Worm (Caenorhabditis elegans) whole organism, L4 larva: Measurements from ENCODE around the gene srbc-12.

Experiments used
- F10B5.3 ChIP-seq: sonication (generic microtip); optimal IDR thresholded peaks from 2 replicates; lab custom pipeline; 2016; ENCODE audit warnings: mild to moderate bottlenecking, missing genetic modification characterization, missing compliant biosample characterization
- F44E2.7 ChIP-seq: fragments of 200-800 bp; sonication (Bioruptor generic); IDR thresholded peaks from 2 replicates; pipeline ENCODE4 v2.1.2; 2022; ENCODE audit warnings: missing genetic modification characterization, missing compliant biosample characterization
- F49E8.2 ChIP-seq: sonication (generic microtip); optimal IDR thresholded peaks from 2 replicates; lab custom pipeline; 2016; ENCODE audit warnings: missing compliant biosample characterization, mild to moderate bottlenecking, missing genetic modification characterization, borderline replicate concordance
- T20F7.1 ChIP-seq: fragments of 200-800 bp; sonication (Bioruptor generic); optimal IDR thresholded peaks from 2 replicates; lab custom pipeline; 2018; ENCODE audit warnings: mild to moderate bottlenecking, missing genetic modification characterization, missing compliant biosample characterization
- Y105C5A.15 ChIP-seq: fragments of 200-800 bp; sonication (Bioruptor generic); IDR thresholded peaks from 2 replicates; pipeline ENCODE4 v1.3.6; 2022; ENCODE audit warnings: missing genetic modification characterization, missing compliant biosample characterization
- Y48G9A.11 ChIP-seq: fragments of 200-800 bp; sonication (Bioruptor generic); IDR thresholded peaks from 2 replicates; pipeline ENCODE4 v1.3.6; 2022; ENCODE audit warnings: missing genetic modification reagents, missing genetic modification characterization, missing compliant biosample characterization
- Y5F2A.4 ChIP-seq: fragments of 200-800 bp; sonication (Bioruptor generic); optimal IDR thresholded peaks from 2 replicates; lab custom pipeline; 2018; ENCODE audit warnings: mild to moderate bottlenecking, missing genetic modification characterization, missing compliant biosample characterization
- Y75B8A.6 ChIP-seq: fragments of 200-800 bp; sonication (Bioruptor generic); IDR thresholded peaks from 2 replicates; pipeline ENCODE4 v1.3.6; 2022; ENCODE audit warnings: missing genetic modification reagents, missing genetic modification characterization, missing compliant biosample characterization
- ceh-82 ChIP-seq: sonication (generic microtip); optimal IDR thresholded peaks from 2 replicates; lab custom pipeline; 2017; ENCODE audit warnings: missing biosample characterization, missing genetic modification characterization
- cey-2 ChIP-seq: sonication (generic microtip); optimal IDR thresholded peaks from 3 replicates; lab custom pipeline; 2017; ENCODE audit warnings: missing genetic modification characterization, mild to moderate bottlenecking, missing compliant biosample characterization, antibody characterized with exemption, borderline replicate concordance; ENCODE audit not compliant: insufficient read depth
- daf-8 ChIP-seq: fragments of 200-800 bp; sonication (Bioruptor generic); IDR thresholded peaks from 2 replicates; pipeline ENCODE4 v1.3.6; 2022; ENCODE audit warnings: missing genetic modification characterization, missing compliant biosample characterization
- dmd-6 ChIP-seq: fragments of 200-800 bp; sonication (Bioruptor generic); IDR thresholded peaks from 2 replicates; pipeline ENCODE4 v1.3.6; 2022; ENCODE audit warnings: missing genetic modification reagents, missing genetic modification characterization, missing compliant biosample characterization
- duxl-1 ChIP-seq: sonication (generic microtip); optimal IDR thresholded peaks from 2 replicates; lab custom pipeline; 2016; ENCODE audit warnings: mild to moderate bottlenecking, missing genetic modification characterization, moderate library complexity, missing compliant biosample characterization; ENCODE audit not compliant: poor library complexity
- egl-43 ChIP-seq: fragments of 200-800 bp; sonication (Bioruptor generic); IDR thresholded peaks from 2 replicates; pipeline ENCODE4 v1.3.6; 2022; ENCODE audit warnings: missing genetic modification reagents, missing genetic modification characterization, missing compliant biosample characterization
- fkh-10 ChIP-seq: fragments of 150-350 bp; optimal IDR thresholded peaks from 2 replicates; lab custom pipeline; 2014; ENCODE audit warnings: missing biosample characterization, missing genetic modification reagents, missing genetic modification characterization
- hif-1 ChIP-seq, 2 experiments: sonication (generic microtip); optimal IDR thresholded peaks; 2 replicates each; lab custom pipeline; 2016 to 2017; ENCODE audit warnings: missing compliant biosample characterization in 2 of 2, missing genetic modification characterization in 2 of 2, missing genetic modification reagents in 2 of 2, missing genotype in 2 of 2, mild to moderate bottlenecking in 1 of 2
- hlh-30 ChIP-seq: sonication (generic microtip); optimal IDR thresholded peaks from 2 replicates; lab custom pipeline; 2017; ENCODE audit warnings: antibody characterized with exemption, mild to moderate bottlenecking, missing genetic modification characterization, missing compliant biosample characterization; ENCODE audit not compliant: insufficient read depth
- lim-7 ChIP-seq: fragments of 200-800 bp; sonication (Bioruptor generic); IDR thresholded peaks from 2 replicates; pipeline ENCODE4 v1.3.6; 2022; ENCODE audit warnings: missing genetic modification characterization, missing compliant biosample characterization
- lin-1 ChIP-seq: fragments of 200-800 bp; sonication (Bioruptor generic); IDR thresholded peaks from 2 replicates; pipeline ENCODE4 v1.3.6; 2022; ENCODE audit warnings: missing genetic modification reagents, missing genetic modification characterization, missing compliant biosample characterization
- lin-15B ChIP-seq: fragments of 150-350 bp; sonication (generic microtip); optimal IDR thresholded peaks from 3 replicates; lab custom pipeline; 2014; ENCODE audit warnings: missing biosample characterization, missing genetic modification characterization
- lin-38 ChIP-seq: fragments of 200-800 bp; sonication (Bioruptor generic); IDR thresholded peaks from 2 replicates; pipeline ENCODE4 v1.3.6; 2022; ENCODE audit warnings: missing genetic modification reagents, missing genetic modification characterization, missing compliant biosample characterization
- lin-39 ChIP-seq: fragments of 150-350 bp; optimal IDR thresholded peaks from 2 replicates; lab custom pipeline; 2014; ENCODE audit warnings: missing biosample characterization, missing genetic modification reagents, missing genetic modification characterization
- mes-2 ChIP-seq: sonication (generic microtip); optimal IDR thresholded peaks from 2 replicates; lab custom pipeline; 2016; ENCODE audit warnings: missing genotype, mild to moderate bottlenecking, missing genetic modification characterization, missing compliant biosample characterization; ENCODE audit not compliant: poor library complexity, severe bottlenecking
- mxl-3 ChIP-seq: fragments of 200-800 bp; sonication (Bioruptor generic); optimal IDR thresholded peaks from 2 replicates; lab custom pipeline; 2018; ENCODE audit warnings: mild to moderate bottlenecking, missing genetic modification characterization, missing compliant biosample characterization
- nhr-102 ChIP-seq: sonication (generic microtip); optimal IDR thresholded peaks from 2 replicates; lab custom pipeline; 2016; ENCODE audit warnings: mild to moderate bottlenecking, missing genetic modification characterization, moderate library complexity, missing compliant biosample characterization
- nhr-111 ChIP-seq: fragments of 200-800 bp; sonication (Bioruptor generic); optimal IDR thresholded peaks from 2 replicates; lab custom pipeline; 2018; ENCODE audit warnings: mild to moderate bottlenecking, missing genetic modification characterization, missing compliant biosample characterization
- nhr-237 ChIP-seq: sonication (generic microtip); optimal IDR thresholded peaks from 2 replicates; lab custom pipeline; 2017; ENCODE audit warnings: missing biosample characterization, missing genetic modification characterization
- nhr-25 ChIP-seq: sonication (generic microtip); optimal IDR thresholded peaks from 2 replicates; lab custom pipeline; 2017; ENCODE audit warnings: missing genetic modification characterization, mild to moderate bottlenecking, missing compliant biosample characterization, antibody characterized with exemption, moderate library complexity, borderline replicate concordance; ENCODE audit not compliant: insufficient read depth
- nhr-48 ChIP-seq: sonication (generic microtip); optimal IDR thresholded peaks from 2 replicates; lab custom pipeline; 2016; ENCODE audit warnings: mild to moderate bottlenecking, missing genetic modification characterization, missing compliant biosample characterization
- pha-4 ChIP-seq, 2 experiments: fragments of 150-350 bp in 1 of 2; fragments of 200-800 bp in 1 of 2; sonication (Bioruptor generic) in 1 of 2; IDR thresholded peaks in 1 of 2; optimal IDR thresholded peaks in 1 of 2; 2 replicates each; pipeline versions ENCODE4 v1.3.6 to Lab custom; 2014 to 2022; ENCODE audit warnings: missing genetic modification characterization in 2 of 2, missing genetic modification reagents in 2 of 2, missing biosample characterization in 1 of 2, missing compliant biosample characterization in 1 of 2
- php-3 ChIP-seq: fragments of 200-800 bp; sonication (Bioruptor generic); IDR thresholded peaks from 2 replicates; pipeline ENCODE4 v1.3.6; 2022; ENCODE audit warnings: missing genetic modification reagents, missing genetic modification characterization, missing compliant biosample characterization
- saeg-2 ChIP-seq: fragments of 200-800 bp; sonication (Bioruptor generic); IDR thresholded peaks from 2 replicates; pipeline ENCODE4 v1.3.6; 2022; ENCODE audit warnings: missing genetic modification reagents, missing genetic modification characterization, missing compliant biosample characterization
- sdz-12 ChIP-seq: fragments of 200-800 bp; sonication (Bioruptor generic); optimal IDR thresholded peaks from 2 replicates; lab custom pipeline; 2018; ENCODE audit warnings: mild to moderate bottlenecking, missing genetic modification characterization, missing compliant biosample characterization
- skn-1 ChIP-seq: fragments of 150-350 bp; optimal IDR thresholded peaks from 2 replicates; lab custom pipeline; 2014; ENCODE audit warnings: missing biosample characterization, missing genetic modification characterization
- snpc-1.2 ChIP-seq: fragments of 200-800 bp; sonication (Bioruptor generic); IDR thresholded peaks from 2 replicates; pipeline ENCODE4 v1.3.6; 2022; ENCODE audit warnings: missing genetic modification reagents, missing genetic modification characterization, missing compliant biosample characterization
- snpc-4 ChIP-seq: fragments of 150-350 bp; optimal IDR thresholded peaks from 2 replicates; lab custom pipeline; 2014; ENCODE audit warnings: missing biosample characterization, missing genetic modification characterization
- tra-1 ChIP-seq: fragments of 200-800 bp; sonication (Bioruptor generic); IDR thresholded peaks from 2 replicates; pipeline ENCODE4 v1.3.6; 2022; ENCODE audit warnings: missing genetic modification reagents, missing genetic modification characterization, missing compliant biosample characterization
- vab-7 ChIP-seq: fragments of 200-800 bp; sonication (Bioruptor generic); IDR thresholded peaks from 2 replicates; pipeline ENCODE4 v1.3.6; 2022; ENCODE audit warnings: missing genetic modification reagents, missing genetic modification characterization, missing compliant biosample characterization
- zfp-3 ChIP-seq: fragments of 200-800 bp; sonication (Bioruptor generic); conservative IDR thresholded peaks from 2 replicates; pipeline ENCODE4 v1.3.6; 2022; ENCODE audit warnings: missing genetic modification reagents, missing genetic modification characterization, missing compliant biosample characterization
- zip-11 ChIP-seq: fragments of 200-800 bp; sonication (Bioruptor generic); IDR thresholded peaks from 2 replicates; pipeline ENCODE4 v1.3.6; 2022; ENCODE audit warnings: missing genetic modification characterization, missing compliant biosample characterization
- zip-2 ChIP-seq: fragments of 150-350 bp; optimal IDR thresholded peaks from 2 replicates; lab custom pipeline; 2014; ENCODE audit warnings: missing biosample characterization, missing genetic modification characterization

The srbc-12 gene

DNA sequence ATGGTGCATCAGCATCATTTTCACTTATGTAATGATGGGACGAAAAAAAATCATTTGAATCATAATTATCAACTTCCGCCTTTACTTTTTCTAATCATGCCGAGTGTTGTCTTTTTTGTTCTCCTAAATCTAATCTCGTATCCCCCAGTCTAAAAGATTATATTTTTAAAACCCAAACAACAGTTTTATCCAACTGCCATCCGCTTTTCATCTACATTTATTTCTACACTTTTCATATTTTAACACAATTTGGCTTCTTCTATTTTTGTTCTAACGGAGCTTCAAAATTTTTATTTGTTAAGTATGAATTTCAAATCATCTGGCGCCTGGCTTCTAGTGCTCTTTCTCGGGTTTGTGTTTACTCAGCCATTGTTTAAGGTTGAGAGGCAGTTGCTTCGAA lies 2.6 kb downstream of the srbc-12 start, which contains the start of gene K09C6.3:
K09C6.3 (plus strand) TSS at position 301 of the 400 bp plus-strand sequence.
- no peak for TF ChIP-seq Y5F2A.4
- no peak for TF ChIP-seq hlh-30
- no peak for TF ChIP-seq F10B5.3 (tag; lab: Kevin White, UChicago)
- no peak for TF ChIP-seq fkh-10 (GFP tag; lab: Kevin White, UChicago)
- no peak for TF ChIP-seq Y48G9A.11 (GFP tag; lab: Robert Waterston, UW)
- no peak for TF ChIP-seq nhr-48 (tag; lab: Kevin White, UChicago)
- TF ChIP-seq nhr-102 (tag; lab: Kevin White, UChicago) = no peak
- no peak for TF ChIP-seq lin-38 (GFP tag; lab: Robert Waterston, UW)
- TF ChIP-seq Y75B8A.6 = no peak
- no peak for TF ChIP-seq zip-2 (tag; lab: Kevin White, UChicago)
- no peak for TF ChIP-seq nhr-111 (GFP tag; lab: Kevin White, UChicago)
- no peak for TF ChIP-seq mes-2 (tag; lab: Kevin White, UChicago)
- no peak for TF ChIP-seq php-3 (GFP tag; lab: Robert Waterston, UW)
- TF ChIP-seq ceh-82 (tag; lab: Kevin White, UChicago) = no peak
- no peak for TF ChIP-seq mxl-3 (GFP tag; lab: Kevin White, UChicago)
- no peak for TF ChIP-seq tra-1 (GFP tag; lab: Robert Waterston, UW)
- TF ChIP-seq cey-2 = no peak
- no peak for TF ChIP-seq nhr-25 (tag; lab: Kevin White, UChicago)
- no peak for TF ChIP-seq Y105C5A.15 (GFP tag; lab: Robert Waterston, UW)
- TF ChIP-seq nhr-237 (tag; lab: Kevin White, UChicago) = no peak

DNA sequence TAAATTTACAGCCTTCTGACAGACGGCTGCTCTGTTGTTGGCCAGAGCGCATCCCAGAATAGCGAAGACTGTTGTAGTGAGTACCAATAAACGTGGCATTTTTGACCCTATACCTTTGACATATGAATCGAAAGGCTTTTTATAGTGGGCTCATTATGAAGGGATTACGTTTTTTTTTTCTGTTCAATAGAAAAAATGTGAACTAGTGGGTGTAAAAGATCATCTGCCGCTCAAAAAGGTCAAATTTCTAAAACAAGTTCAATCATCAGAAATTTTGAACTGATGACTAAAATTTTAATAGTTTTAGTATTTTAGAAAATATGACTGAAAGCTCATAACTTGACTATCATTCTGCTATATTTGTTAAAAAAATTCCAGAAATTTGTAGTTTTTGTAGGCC lies 5.4 kb downstream of the srbc-12 start, which contains the start of gene K09C6.9:
K09C6.9 (minus strand) TSS at position 101 of the 400 bp plus-strand sequence.
- TF ChIP-seq T20F7.1 (GFP tag; lab: Kevin White, UChicago) = no peak
- TF ChIP-seq sdz-12 = no peak
- no peak for TF ChIP-seq hif-1 (tag; optimal IDR thresholded peaks at IDR 0.05; lab: Kevin White, UChicago)
- no peak for TF ChIP-seq saeg-2 (GFP tag; lab: Robert Waterston, UW)
- TF ChIP-seq lim-7 (GFP tag; lab: Robert Waterston, UW) = no peak
- no peak for TF ChIP-seq lin-38 (GFP tag; lab: Robert Waterston, UW)
- no peak for TF ChIP-seq zip-11 (GFP tag; lab: Robert Waterston, UW)

DNA sequence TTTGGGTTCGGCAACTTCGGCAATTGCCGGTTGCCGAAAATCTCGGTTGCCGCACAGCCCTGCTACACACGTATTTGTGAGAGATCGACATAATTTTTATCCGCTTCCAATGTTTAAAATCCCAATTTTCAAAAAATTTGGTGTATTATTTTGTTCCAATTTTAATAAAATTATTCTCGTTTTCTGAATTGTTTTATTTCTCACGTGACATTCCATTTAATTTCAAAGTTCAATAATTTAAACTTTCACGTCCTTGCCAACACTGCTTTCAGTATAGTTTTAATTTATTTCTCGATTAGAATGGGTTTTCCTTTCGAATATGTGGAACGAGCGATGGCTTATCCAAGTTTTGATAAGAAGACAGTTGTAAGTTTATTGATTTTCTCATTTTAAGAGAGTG lies 6.9 kb downstream of the srbc-12 start, which contains the start of gene K09C6.2:
K09C6.2 (plus strand) TSS at position 301 of the 400 bp plus-strand sequence.
- TF ChIP-seq lin-15B (tag; lab: Kevin White, UChicago) = no peak

DNA sequence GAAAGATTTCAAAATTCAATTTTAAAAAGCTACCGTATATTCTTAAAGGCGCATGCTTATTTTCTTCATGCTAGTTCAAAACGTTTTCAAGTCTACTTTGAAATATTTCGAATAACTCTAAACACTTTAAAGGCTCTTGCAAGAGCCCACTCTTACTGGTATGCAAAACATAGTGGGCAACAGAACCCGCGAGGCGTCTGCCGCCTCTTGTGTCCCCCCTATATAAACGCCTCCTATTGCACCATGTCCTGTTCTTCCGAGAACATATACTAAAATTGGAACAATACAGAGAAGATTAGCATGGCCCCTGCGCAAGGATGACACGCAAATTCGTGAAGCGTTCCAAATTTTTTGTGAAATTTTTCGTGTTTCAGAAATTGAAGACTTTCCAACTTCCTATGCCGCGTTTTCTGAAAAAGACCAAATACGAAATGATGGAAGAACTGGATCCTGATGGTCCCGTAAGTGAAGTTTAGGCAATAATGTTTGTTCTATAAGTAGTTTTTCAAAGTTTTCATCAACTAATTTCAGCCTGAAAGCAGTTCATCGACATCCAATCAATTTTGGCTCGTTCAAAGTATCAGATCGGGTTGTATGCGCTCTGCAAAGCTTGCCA lies 9.3 kb downstream of the srbc-12 start:
- TF ChIP-seq egl-43 (GFP tag; lab: Robert Waterston, UW) (peak; percentile 75), snpc-4 (tag; lab: Kevin White, UChicago) (peak; percentile 80), lin-1 (GFP tag; lab: Robert Waterston, UW) (peak; percentile 44; the same call in 1 of the 2 replicates), lin-38 (GFP tag; lab: Robert Waterston, UW) (peak; percentile 74), skn-1 (tag; lab: Kevin White, UChicago) (no peak), snpc-1.2 (GFP tag; lab: Robert Waterston, UW) (peak; percentile 74), zfp-3 (no peak), Y75B8A.6 (0 out of 2 replicates have a peak, but pooled peaks have one; percentile 12), lin-39 (no peak), saeg-2 (GFP tag; lab: Robert Waterston, UW) (0 out of 2 replicates have a peak, but pooled peaks have one; percentile 19), F49E8.2 (tag; lab: Kevin White, UChicago) (peak; percentile 8), pha-4 (GFP tag; IDR thresholded peaks at IDR 0.05; lab: Robert Waterston, UW) (0 out of 2 replicates have a peak, but pooled peaks have one; percentile 57), pha-4 (tag; optimal IDR thresholded peaks at IDR 0.05; lab: Kevin White, UChicago) (no peak), Y105C5A.15 (GFP tag; lab: Robert Waterston, UW) (no peak), lim-7 (GFP tag; lab: Robert Waterston, UW) (peak; percentile 40; the same call in 1 of the 2 replicates), vab-7 (GFP tag; lab: Robert Waterston, UW) (peak; percentile 48; the same call in 1 of the 2 replicates), F44E2.7 (GFP tag; lab: Robert Waterston, UW) (0 out of 2 replicates have a peak, but pooled peaks have one; percentile 25), duxl-1 (no peak), daf-8 (GFP tag; lab: Robert Waterston, UW) (no peak), dmd-6 (GFP tag; lab: Robert Waterston, UW) (peak; percentile 24; the same call in 1 of the 2 replicates), Y48G9A.11 (GFP tag; lab: Robert Waterston, UW) (0 out of 2 replicates have a peak, but pooled peaks have one; percentile 43)
